Fruit fly (Drosophila melanogaster) whole organism, embryonic: ENCODE results near the gene dbr.

ENCODE experiments used
- Awh ChIP-seq: fragments of 200-800 bp; sonication (Bioruptor generic); IDR thresholded peaks from 2 replicates; pipeline ENCODE4, ENCODE4 v1.3.6; 2022; ENCODE audit warnings: missing biosample characterization, missing genetic modification characterization
- CG10959 ChIP-seq: fragments of 200-800 bp; sonication (Bioruptor generic); IDR thresholded peaks from 2 replicates; pipeline ENCODE4 v1.3.6; 2022; ENCODE audit warnings: missing biosample characterization, missing genetic modification characterization
- CG12659 ChIP-seq: fragments of 200-800 bp; sonication (Bioruptor generic); optimal IDR thresholded peaks from 3 replicates; lab custom pipeline; 2017; ENCODE audit warnings: mild to moderate bottlenecking, missing biosample characterization, missing genetic modification reagents, missing genetic modification characterization
- CG13424 ChIP-seq: fragments of 200-800 bp; sonication (Bioruptor generic); optimal IDR thresholded peaks from 2 replicates; lab custom pipeline; 2019; ENCODE audit warnings: missing biosample characterization, mild to moderate bottlenecking, missing genetic modification characterization, moderate library complexity
- CG15514 ChIP-seq: fragments of 200-800 bp; sonication (Bioruptor generic); optimal IDR thresholded peaks from 3 replicates; lab custom pipeline; 2017; ENCODE audit warnings: missing biosample characterization, missing genetic modification characterization, mild to moderate bottlenecking, moderate library complexity, missing genetic modification reagents
- CG31365 ChIP-seq: fragments of 200-800 bp; sonication (Bioruptor generic); optimal IDR thresholded peaks from 2 replicates; lab custom pipeline; 2018; ENCODE audit warnings: missing biosample characterization, mild to moderate bottlenecking, missing genetic modification characterization
- CG31388 ChIP-seq: fragments of 200-800 bp; sonication (Bioruptor generic); optimal IDR thresholded peaks from 2 replicates; lab custom pipeline; 2016; ENCODE audit warnings: missing biosample characterization, missing genetic modification characterization
- CG31441 ChIP-seq: fragments of 200-800 bp; sonication (Bioruptor generic); IDR thresholded peaks from 2 replicates; pipeline ENCODE4 v1.3.6; 2022; ENCODE audit warnings: missing biosample characterization, missing genetic modification characterization
- CG32772 ChIP-seq: fragments of 200-800 bp; sonication (Bioruptor generic); IDR thresholded peaks from 2 replicates; pipeline ENCODE4 v1.3.6; 2022; ENCODE audit warnings: missing biosample characterization, missing genetic modification characterization
- CG33213 ChIP-seq: fragments of 200-800 bp; sonication (Bioruptor generic); optimal IDR thresholded peaks from 3 replicates; lab custom pipeline; 2016; ENCODE audit warnings: missing biosample characterization, missing genetic modification characterization
- CG3407 ChIP-seq: fragments of 200-800 bp; sonication (Bioruptor generic); optimal IDR thresholded peaks from 2 replicates; lab custom pipeline; 2018; ENCODE audit warnings: missing biosample characterization, mild to moderate bottlenecking, missing genetic modification characterization
- CG34376 ChIP-seq: fragments of 200-800 bp; sonication (Bioruptor generic); optimal IDR thresholded peaks from 2 replicates; lab custom pipeline; 2018; ENCODE audit warnings: missing biosample characterization, mild to moderate bottlenecking, missing genetic modification characterization
- CG6765 ChIP-seq: fragments of 200-800 bp; sonication (Bioruptor generic); optimal IDR thresholded peaks from 3 replicates; lab custom pipeline; 2017; ENCODE audit warnings: missing biosample characterization, mild to moderate bottlenecking, missing genetic modification characterization
- CG8290 ChIP-seq, 3 experiments: fragments of 200-800 bp; sonication (Bioruptor generic); optimal IDR thresholded peaks; 2 replicates each; lab custom pipeline; 2016 to 2019; ENCODE audit warnings: missing biosample characterization in 3 of 3, missing genetic modification characterization in 3 of 3, mild to moderate bottlenecking in 2 of 3, moderate library complexity in 1 of 3
- Dbx ChIP-seq: fragments of 200-800 bp; sonication (Bioruptor generic); IDR thresholded peaks from 3 replicates; pipeline ENCODE4 v1.3.6; 2022; ENCODE audit warnings: missing biosample characterization, missing genetic modification characterization
- Doc3 ChIP-seq: fragments of 200-800 bp; sonication (Bioruptor generic); IDR thresholded peaks from 3 replicates; pipeline ENCODE4 v1.3.6; 2022; ENCODE audit warnings: missing biosample characterization, missing genetic modification characterization; ENCODE audit not compliant: partially characterized antibody
- Dref ChIP-seq: fragments of 200-800 bp; sonication (Bioruptor generic); IDR thresholded peaks from 2 replicates; pipeline ENCODE4 v1.3.6; 2022; ENCODE audit warnings: missing biosample characterization, missing genetic modification characterization
- Ets65A ChIP-seq: fragments of 200-800 bp; sonication (Bioruptor generic); peaks from one replicate; lab custom pipeline; 2016; ENCODE audit warnings: missing biosample characterization, missing genetic modification characterization
- Hand ChIP-seq: fragments of 200-800 bp; sonication (Bioruptor generic); optimal IDR thresholded peaks from 2 replicates; lab custom pipeline; 2017; ENCODE audit warnings: mild to moderate bottlenecking, missing biosample characterization, missing genetic modification reagents, missing genetic modification characterization
- HmgD ChIP-seq: fragments of 200-800 bp; sonication (Bioruptor generic); optimal IDR thresholded peaks from 3 replicates; lab custom pipeline; 2016; ENCODE audit warnings: missing biosample characterization, missing genetic modification characterization
- Hsf ChIP-seq: fragments of 200-800 bp; sonication (Bioruptor generic); optimal IDR thresholded peaks from 3 replicates; lab custom pipeline; 2016; ENCODE audit warnings: missing biosample characterization, missing genetic modification characterization
- Opbp ChIP-seq: fragments of 200-800 bp; sonication (Bioruptor generic); IDR thresholded peaks from 3 replicates; pipeline ENCODE4 v1.3.6; 2022; ENCODE audit warnings: missing biosample characterization, missing genetic modification characterization; ENCODE audit not compliant: partially characterized antibody
- Pdp1 ChIP-seq, 2 experiments: fragments of 200-800 bp; sonication (Bioruptor generic); optimal IDR thresholded peaks; 3 replicates each; lab custom pipeline; 2016; ENCODE audit warnings: missing biosample characterization in 2 of 2, missing genetic modification characterization in 2 of 2, mild to moderate bottlenecking in 1 of 2, moderate library complexity in 1 of 2
- Rfx ChIP-seq: fragments of 200-800 bp; sonication (Bioruptor generic); IDR thresholded peaks from 2 replicates; pipeline ENCODE4 v1.3.6; 2022; ENCODE audit warnings: missing biosample characterization, missing genetic modification characterization
- Sox100B ChIP-seq: fragments of 200-800 bp; sonication (Bioruptor generic); optimal IDR thresholded peaks from 3 replicates; lab custom pipeline; 2018; ENCODE audit warnings: missing biosample characterization, mild to moderate bottlenecking, missing genetic modification characterization
- Sry-β ChIP-seq: fragments of 200-800 bp; sonication (Bioruptor generic); optimal IDR thresholded peaks from 2 replicates; lab custom pipeline; 2018; ENCODE audit warnings: missing biosample characterization, mild to moderate bottlenecking, missing genetic modification characterization, moderate library complexity
- YL-1 ChIP-seq: fragments of 200-800 bp; sonication (Bioruptor generic); optimal IDR thresholded peaks from 3 replicates; lab custom pipeline; 2017; ENCODE audit warnings: missing biosample characterization, mild to moderate bottlenecking, missing genetic modification characterization
- bbx ChIP-seq: fragments of 200-800 bp; sonication (Bioruptor generic); IDR thresholded peaks from 2 replicates; pipeline ENCODE4 v1.3.6; 2022; ENCODE audit warnings: missing biosample characterization, missing genetic modification characterization; ENCODE audit not compliant: partially characterized antibody
- cato ChIP-seq: fragments of 200-800 bp; sonication (Bioruptor generic); optimal IDR thresholded peaks from 2 replicates; lab custom pipeline; 2016; ENCODE audit warnings: missing biosample characterization, missing genetic modification characterization, borderline replicate concordance
- eve ChIP-seq, 2 experiments: fragments of >200 bp; optimal IDR thresholded peaks; 2 replicates each; lab custom pipeline; 2017; ENCODE audit warnings: missing biosample characterization in 2 of 2, missing genetic modification characterization in 2 of 2
- exex ChIP-seq: fragments of 200-800 bp; sonication (Bioruptor generic); optimal IDR thresholded peaks from 4 replicates; lab custom pipeline; 2018; ENCODE audit warnings: missing biosample characterization, mild to moderate bottlenecking, missing genetic modification characterization, moderate library complexity
- grau ChIP-seq: fragments of 200-800 bp; optimal IDR thresholded peaks from 3 replicates; lab custom pipeline; 2019; ENCODE audit warnings: missing biosample characterization, mild to moderate bottlenecking, missing genetic modification characterization, moderate library complexity
- hth ChIP-seq: fragments of >200 bp; optimal IDR thresholded peaks from 2 replicates; lab custom pipeline; 2017; ENCODE audit warnings: inconsistent platforms
- insv ChIP-seq, 2 experiments: fragments of 200-800 bp; sonication (Bioruptor generic); optimal IDR thresholded peaks; 3 replicates each; lab custom pipeline; 2016 to 2018; ENCODE audit warnings: missing biosample characterization in 2 of 2, missing genetic modification characterization in 2 of 2
- knrl ChIP-seq: fragments of 200-800 bp; sonication (Bioruptor generic); IDR thresholded peaks from 3 replicates; pipeline ENCODE4 v1.3.6; 2022; ENCODE audit warnings: missing biosample characterization, missing genetic modification characterization; ENCODE audit not compliant: partially characterized antibody
- mirr ChIP-seq: fragments of 200-800 bp; sonication (Bioruptor generic); optimal IDR thresholded peaks from 3 replicates; lab custom pipeline; 2018; ENCODE audit warnings: missing biosample characterization, mild to moderate bottlenecking, missing genetic modification characterization
- odd ChIP-seq: fragments of 200-800 bp; sonication (Bioruptor generic); optimal IDR thresholded peaks from 2 replicates; lab custom pipeline; 2017; ENCODE audit warnings: missing biosample characterization, mild to moderate bottlenecking, missing genetic modification characterization
- rib ChIP-seq: fragments of 200-800 bp; sonication (Bioruptor generic); IDR thresholded peaks from 2 replicates; pipeline ENCODE4 v1.3.6; 2022; ENCODE audit warnings: missing biosample characterization, missing genetic modification characterization
- sna ChIP-seq: fragments of 200-800 bp; sonication (Bioruptor generic); IDR thresholded peaks from 2 replicates; pipeline ENCODE4 v1.3.6; 2022; ENCODE audit warnings: missing biosample characterization, missing genetic modification characterization; ENCODE audit not compliant: partially characterized antibody
- tx ChIP-seq: fragments of 200-800 bp; sonication (Bioruptor generic); optimal IDR thresholded peaks from 2 replicates; lab custom pipeline; 2016; ENCODE audit warnings: missing biosample characterization, missing genetic modification characterization

Gene dbr

dm6 chr2L:71869-72751 lies 5.8 kb downstream of the dbr start (continued):
- TF ChIP-seq CG31365 (no peak), sna (GFP tag; lab: Robert Waterston, UW) (0 out of 2 replicates have a peak, but pooled peaks have one; percentile 13), Opbp (GFP tag; lab: Robert Waterston, UW) (0 out of 3 replicates have a peak, but pooled peaks have one; percentile 33), HmgD (GFP tag; lab: Kevin White, UChicago) (no peak), mirr (GFP tag; lab: Kevin White, UChicago) (peak; percentile 94), CG3407 (GFP tag; lab: Kevin White, UChicago) (no peak), exex (tag; lab: Kevin White, UChicago) (peak; percentile 21), CG10959 (GFP tag; lab: Robert Waterston, UW) (no peak), CG34376 (GFP tag; lab: Kevin White, UChicago) (peak; percentile 70), hth (lab: Kevin White, UChicago) (no peak), Awh (GFP tag; lab: Robert Waterston, UW) (no peak), CG12659 (peak; percentile 29), YL-1 (GFP tag; lab: Kevin White, UChicago) (peak; percentile 53), Pdp1 (GFP tag; optimal IDR thresholded peaks at IDR 0.05; lab: Kevin White, UChicago) (peak in 1 of 2 experiments; percentile 88), CG15514 (GFP tag; lab: Kevin White, UChicago) (peak; percentile 27), Rfx (no peak), Hsf (GFP tag; lab: Kevin White, UChicago) (no peak), eve (GFP tag; optimal IDR thresholded peaks at IDR 0.05; lab: Kevin White, UChicago) (peak in 1 of 2 experiments; percentile 63), rib (0 out of 2 replicates have a peak, but pooled peaks have one; percentile 51), CG8290 (GFP tag; optimal IDR thresholded peaks at IDR 0.05; lab: Kevin White, UChicago) (no peak), CG8290 (tag; optimal IDR thresholded peaks at IDR 0.05; lab: Kevin White, UChicago) (peak in 1 of 2 experiments; percentile 42), Doc3 (GFP tag; lab: Robert Waterston, UW) (peak; percentile 45; the same call in 1 of the 3 replicates), Sox100B (GFP tag; lab: Kevin White, UChicago) (no peak), insv (GFP tag; optimal IDR thresholded peaks at IDR 0.05; lab: Kevin White, UChicago) (no peak), Dbx (GFP tag; lab: Robert Waterston, UW) (0 out of 3 replicates have a peak, but pooled peaks have one; percentile 24), cato (GFP tag; lab: Kevin White, UChicago) (no peak), tx (no peak), CG33213 (GFP tag; lab: Kevin White, UChicago) (no peak), CG13424 (tag; lab: Kevin White, UChicago) (no peak), CG31388 (no peak), Hand (GFP tag; lab: Kevin White, UChicago) (peak; percentile 5), grau (tag; lab: Kevin White, UChicago) (no peak), Ets65A (GFP tag; lab: Kevin White, UChicago) (no peak), Sry-β (GFP tag; lab: Kevin White, UChicago) (peak; percentile 16), CG32772 (GFP tag; lab: Robert Waterston, UW) (no peak), odd (GFP tag; lab: Kevin White, UChicago) (no peak), CG31441 (GFP tag; lab: Robert Waterston, UW) (no peak; the same call in 1 of the 2 replicates), knrl (GFP tag; lab: Robert Waterston, UW) (peak; percentile 12; the same call in 1 of the 3 replicates), CG6765 (GFP tag; lab: Kevin White, UChicago) (peak; percentile 14), Dref (GFP tag; lab: Robert Waterston, UW) (no peak), bbx (GFP tag; lab: Robert Waterston, UW) (0 out of 2 replicates have a peak, but pooled peaks have one; percentile 11)
